Fruit fly (Drosophila melanogaster) Kc167 (cell line): ENCODE results near the gene CG4511.

ENCODE experiments used
- psq ChIP-seq: fragments of >200 bp; optimal IDR thresholded peaks from 2 replicates; lab custom pipeline; 2017; ENCODE audit warnings: missing external identifiers
- ttk ChIP-seq: sonication (Bioruptor generic); optimal IDR thresholded peaks from 2 replicates; lab custom pipeline; 2017; ENCODE audit warnings: missing external identifiers

DNA sequence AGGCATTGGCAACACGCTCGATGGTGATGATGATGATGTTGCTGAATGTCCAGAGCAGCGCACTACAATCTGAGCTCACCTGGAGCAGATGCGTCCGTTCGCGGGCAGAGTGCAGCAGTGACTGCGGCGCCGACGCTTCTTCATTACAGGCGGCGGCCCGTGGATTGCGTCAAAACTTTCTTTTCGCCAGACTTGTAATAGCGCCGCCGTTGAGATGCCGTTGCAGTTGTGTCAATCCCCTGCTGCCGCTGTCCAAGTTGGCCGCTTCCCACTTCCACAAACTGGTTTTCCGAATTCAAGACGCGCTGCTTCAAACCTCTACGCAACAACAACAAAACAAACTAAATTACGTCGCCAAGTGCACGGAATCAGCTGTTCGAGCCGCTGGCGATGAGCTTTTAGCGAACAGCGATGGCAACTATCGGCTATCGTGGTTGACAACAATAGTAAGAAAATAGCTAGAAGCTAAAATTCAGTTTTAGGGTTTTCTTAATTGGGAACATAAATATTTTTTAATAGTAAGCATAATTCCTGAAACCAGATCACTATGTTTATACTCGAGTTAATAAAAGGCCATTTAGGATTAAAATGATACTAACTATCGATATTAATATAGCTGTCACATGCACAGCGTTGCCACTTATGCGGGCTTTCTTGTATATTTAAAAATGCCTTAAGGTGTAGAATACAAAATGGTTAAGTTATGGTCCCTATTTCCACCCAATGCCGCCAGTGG lies 27.7 kb downstream of the CG4511 start, which contains the start of gene Tpc1:
- TF ChIP-seq psq (lab: Kevin White, UChicago) (no peak), ttk (lab: Kevin White, UChicago) (no peak)
